Worm (Caenorhabditis elegans) whole organism, mixed stage, embryonic: Measurements from ENCODE around the gene ZC13.1.

ENCODE experiments used
- hlh-1 ChIP-seq: fragments of 150-350 bp; optimal IDR thresholded peaks from 2 replicates; lab custom pipeline; 2014; ENCODE audit warnings: missing biosample characterization, missing genetic modification reagents, missing genetic modification characterization
- mab-5 ChIP-seq: fragments of 150-350 bp; optimal IDR thresholded peaks from 2 replicates; lab custom pipeline; 2014; ENCODE audit warnings: missing biosample characterization, missing genetic modification characterization

- TF ChIP-seq mab-5 = no peak
- no peak for TF ChIP-seq hlh-1 (tag; lab: Kevin White, UChicago)
Observed at ce11 chrX:859401-859800, 17.6 kb upstream of the ZC13.1 start, which contains the start of gene F56F10.2.
